Fruit fly (Drosophila melanogaster) whole organism, wandering third instar larva: ENCODE results near the gene CG4660.

Source experiments
- Abd-B ChIP-seq: fragments of >200 bp; optimal IDR thresholded peaks from 2 replicates; lab custom pipeline; 2017; ENCODE audit warnings: missing biosample characterization, missing genetic modification characterization
- CG9705 ChIP-seq: fragments of 200-800 bp; sonication (Bioruptor generic); optimal IDR thresholded peaks from 2 replicates; lab custom pipeline; 2018; ENCODE audit warnings: missing biosample characterization, mild to moderate bottlenecking, missing genetic modification characterization
- Dfd ChIP-seq: fragments of >200 bp; optimal IDR thresholded peaks from 2 replicates; lab custom pipeline; 2017; ENCODE audit warnings: missing biosample characterization, missing genetic modification characterization
- Dif ChIP-seq: fragments of 200-275, 200-300 bp; sonication (Bioruptor generic); optimal IDR thresholded peaks from 2 replicates; lab custom pipeline; 2018; ENCODE audit warnings: missing biosample characterization, missing genetic modification characterization; ENCODE audit not compliant: partially characterized antibody
- Hr78 ChIP-seq: fragments of >200 bp; optimal IDR thresholded peaks from 2 replicates; lab custom pipeline; 2017; ENCODE audit warnings: missing biosample characterization, missing genetic modification characterization
- Mio ChIP-seq: sonication (Bioruptor generic); optimal IDR thresholded peaks from 2 replicates; lab custom pipeline; 2016; ENCODE audit warnings: missing biosample characterization, missing genetic modification characterization
- Myc ChIP-seq: fragments of >200 bp; optimal IDR thresholded peaks from 2 replicates; lab custom pipeline; 2017
- N ChIP-seq: fragments of >200 bp; optimal IDR thresholded peaks from 2 replicates; lab custom pipeline; 2018; ENCODE audit warnings: missing biosample characterization, missing external identifiers, missing genetic modification characterization
- fru ChIP-seq: fragments of 200-800 bp; sonication (Bioruptor generic); optimal IDR thresholded peaks from 3 replicates; lab custom pipeline; 2016; ENCODE audit warnings: missing biosample characterization, mild to moderate bottlenecking, missing genetic modification characterization
- jim ChIP-seq: fragments of 175-275, 200-325 bp; sonication (Bioruptor generic); optimal IDR thresholded peaks from 2 replicates; lab custom pipeline; 2016; ENCODE audit warnings: missing biosample characterization, mild to moderate bottlenecking, missing genetic modification characterization
- pan ChIP-seq: fragments of >200 bp; optimal IDR thresholded peaks from 2 replicates; lab custom pipeline; 2017
- sage ChIP-seq: fragments of 200-800 bp; sonication (Bioruptor generic); optimal IDR thresholded peaks from 2 replicates; lab custom pipeline; 2016; ENCODE audit warnings: missing biosample characterization, mild to moderate bottlenecking, missing genetic modification characterization
- usp ChIP-seq: fragments of >200 bp; optimal IDR thresholded peaks from 2 replicates; lab custom pipeline; 2017; ENCODE audit warnings: missing biosample characterization, missing genetic modification characterization

dm6 chrX:6092235-6092634 lies 11.1 kb upstream of the CG4660 start:
- TF ChIP-seq usp (GFP tag; lab: Kevin White, UChicago), result no peak
- no peak for TF ChIP-seq Mio (GFP tag; lab: Kevin White, UChicago)
- no peak for TF ChIP-seq N (GFP tag; lab: Kevin White, UChicago)
- TF ChIP-seq pan (lab: Kevin White, UChicago), result no peak
- no peak for TF ChIP-seq Dfd (GFP tag; lab: Kevin White, UChicago)
- TF ChIP-seq Myc, result no peak
- no peak for TF ChIP-seq Abd-B
- TF ChIP-seq Hr78 (GFP tag; lab: Kevin White, UChicago), result no peak
- TF ChIP-seq jim (GFP tag; lab: Kevin White, UChicago), result no peak
- no peak for TF ChIP-seq sage (GFP tag; lab: Kevin White, UChicago)
- TF ChIP-seq Dif (GFP tag; lab: Kevin White, UChicago), result no peak
- TF ChIP-seq CG9705 (GFP tag; lab: Kevin White, UChicago), result no peak
- TF ChIP-seq fru (GFP tag; lab: Kevin White, UChicago), result no peak
